Worm (Caenorhabditis elegans) whole organism, midembryonic: Measurements from ENCODE around the gene str-45.

Source experiments
- flt-1 ChIP-seq: fragments of 200-800 bp; sonication (Bioruptor generic); IDR thresholded peaks from 2 replicates; pipeline ENCODE4 v1.3.6; 2022; ENCODE audit warnings: missing genetic modification characterization, missing compliant biosample characterization
- ref-1 ChIP-seq: fragments of 200-800 bp; sonication (Bioruptor generic); conservative IDR thresholded peaks from 2 replicates; pipeline ENCODE4 v1.3.6; 2022; ENCODE audit warnings: missing genetic modification reagents, missing genetic modification characterization, missing compliant biosample characterization
- tab-1 ChIP-seq: fragments of 200-800 bp; sonication (Bioruptor generic); IDR thresholded peaks from 2 replicates; pipeline ENCODE4 v1.3.6; 2022; ENCODE audit warnings: missing genetic modification characterization, missing compliant biosample characterization

- no peak for TF ChIP-seq tab-1
- no peak for TF ChIP-seq flt-1
- TF ChIP-seq ref-1 (GFP tag; lab: Robert Waterston, UW), result no peak
These were observed 2.3 kb upstream of the str-45 start for ce11 chrV:15156504-15156903.
